Fruit fly (Drosophila melanogaster) whole organism, embryonic: ENCODE results near the gene Or82a.
A peak's percentile ranks its signal among the peaks of the same experiment; 100 is the strongest.

Experiments used
- Abd-B ChIP-seq: fragments of 200-800 bp; sonication (Bioruptor generic); optimal IDR thresholded peaks from 2 replicates; lab custom pipeline; 2018; ENCODE audit warnings: missing biosample characterization, mild to moderate bottlenecking, missing genetic modification characterization, moderate library complexity
- Adf1 ChIP-seq: fragments of 200-800 bp; sonication (Bioruptor generic); IDR thresholded peaks from 2 replicates; pipeline ENCODE4 v1.3.6; 2022; ENCODE audit warnings: missing biosample characterization, missing genetic modification characterization
- Aef1 ChIP-seq: fragments of 200-800 bp; sonication (Bioruptor generic); IDR thresholded peaks from 3 replicates; pipeline ENCODE4 v1.3.6; 2022; ENCODE audit warnings: missing biosample characterization, missing genetic modification characterization
- Atf3 ChIP-seq: fragments of 200-800 bp; sonication (Bioruptor generic); optimal IDR thresholded peaks from 3 replicates; lab custom pipeline; 2016; ENCODE audit warnings: missing biosample characterization, missing genetic modification characterization
- CG10209 ChIP-seq: fragments of 200-800 bp; sonication (Bioruptor generic); optimal IDR thresholded peaks from 3 replicates; lab custom pipeline; 2017; ENCODE audit warnings: missing biosample characterization, mild to moderate bottlenecking, missing genetic modification characterization, missing genetic modification reagents
- CG14710 ChIP-seq: fragments of 200-800 bp; sonication (Bioruptor generic); optimal IDR thresholded peaks from 3 replicates; lab custom pipeline; 2019; ENCODE audit warnings: missing biosample characterization, mild to moderate bottlenecking, missing genetic modification characterization, moderate library complexity
- CG14965 ChIP-seq: fragments of 200-800 bp; sonication (Bioruptor generic); optimal IDR thresholded peaks from 2 replicates; lab custom pipeline; 2016; ENCODE audit warnings: missing biosample characterization, missing genetic modification characterization, borderline replicate concordance
- CG1529 ChIP-seq: fragments of 200-800 bp; sonication (Bioruptor generic); optimal IDR thresholded peaks from 3 replicates; lab custom pipeline; 2018; ENCODE audit warnings: missing biosample characterization, missing genetic modification characterization
- CG15601 ChIP-seq: fragments of 200-800 bp; sonication (Bioruptor generic); optimal IDR thresholded peaks from 3 replicates; lab custom pipeline; 2019; ENCODE audit warnings: missing biosample characterization, mild to moderate bottlenecking, missing genetic modification characterization, moderate library complexity
- CG17385 ChIP-seq: fragments of 200-800 bp; sonication (Bioruptor generic); optimal IDR thresholded peaks from 3 replicates; lab custom pipeline; 2018; ENCODE audit warnings: missing biosample characterization, mild to moderate bottlenecking, missing genetic modification characterization
- CG17802 ChIP-seq: fragments of 200-800 bp; sonication (Bioruptor generic); optimal IDR thresholded peaks from 2 replicates; lab custom pipeline; 2018; ENCODE audit warnings: missing biosample characterization, mild to moderate bottlenecking, missing genetic modification characterization, moderate library complexity
- CG18476 ChIP-seq: fragments of 200-800 bp; sonication (Bioruptor generic); optimal IDR thresholded peaks from 2 replicates; lab custom pipeline; 2016; ENCODE audit warnings: missing biosample characterization, mild to moderate bottlenecking, missing genetic modification characterization
- CG2129 ChIP-seq: fragments of 200-800 bp; sonication (Bioruptor generic); IDR thresholded peaks from 2 replicates; pipeline ENCODE4 v1.3.6; 2022; ENCODE audit warnings: missing biosample characterization, missing genetic modification characterization; ENCODE audit not compliant: partially characterized antibody
- CG3995 ChIP-seq: fragments of 200-800 bp; sonication (Bioruptor generic); optimal IDR thresholded peaks from 3 replicates; lab custom pipeline; 2016; ENCODE audit warnings: missing biosample characterization, missing genetic modification characterization
- CG43689 ChIP-seq: fragments of 200-800 bp; sonication (Bioruptor generic); IDR thresholded peaks from 2 replicates; pipeline ENCODE4 v1.3.6; 2022; ENCODE audit warnings: missing biosample characterization, missing genetic modification characterization
- CG6175 ChIP-seq: fragments of 200-800 bp; sonication (Bioruptor generic); IDR thresholded peaks from 3 replicates; pipeline ENCODE4 v1.3.6; 2022; ENCODE audit warnings: missing biosample characterization, missing genetic modification characterization
- CG6683 ChIP-seq: fragments of 200-800 bp; sonication (Bioruptor generic); optimal IDR thresholded peaks from 2 replicates; lab custom pipeline; 2017; ENCODE audit warnings: missing biosample characterization, mild to moderate bottlenecking, missing genetic modification characterization, missing genetic modification reagents
- CG7987 ChIP-seq: fragments of 200-800 bp; sonication (Bioruptor generic); optimal IDR thresholded peaks from 2 replicates; lab custom pipeline; 2018; ENCODE audit warnings: missing biosample characterization, mild to moderate bottlenecking, missing genetic modification characterization, moderate library complexity
- CG8281 ChIP-seq: fragments of 200-800 bp; sonication (Bioruptor generic); optimal IDR thresholded peaks from 2 replicates; lab custom pipeline; 2018; ENCODE audit warnings: missing biosample characterization, mild to moderate bottlenecking, missing genetic modification characterization, moderate library complexity
- CG8478 ChIP-seq: fragments of >200 bp; optimal IDR thresholded peaks from 2 replicates; lab custom pipeline; 2018
- CG8944 ChIP-seq: fragments of 200-800 bp; sonication (Bioruptor generic); optimal IDR thresholded peaks from 3 replicates; lab custom pipeline; 2016; ENCODE audit warnings: missing biosample characterization, missing genetic modification characterization
- CG9609 ChIP-seq: fragments of 200-800 bp; sonication (Bioruptor generic); optimal IDR thresholded peaks from 3 replicates; lab custom pipeline; 2016; ENCODE audit warnings: missing biosample characterization, missing genetic modification characterization
- CG9797 ChIP-seq: fragments of 200-800 bp; sonication (Bioruptor generic); optimal IDR thresholded peaks from 3 replicates; lab custom pipeline; 2018; ENCODE audit warnings: missing biosample characterization, mild to moderate bottlenecking, missing genetic modification characterization
- CG9876 ChIP-seq: fragments of 200-800 bp; sonication (Bioruptor generic); optimal IDR thresholded peaks from 2 replicates; lab custom pipeline; 2016; ENCODE audit warnings: missing biosample characterization, missing genetic modification characterization
- CrebB ChIP-seq: fragments of 200-800 bp; sonication (Bioruptor generic); optimal IDR thresholded peaks from 3 replicates; lab custom pipeline; 2018; ENCODE audit warnings: missing biosample characterization, mild to moderate bottlenecking, missing genetic modification characterization
- D ChIP-seq, 2 experiments: fragments of 200-800 bp in 1 of 2; fragments of >200 bp in 1 of 2; sonication (Bioruptor generic) in 1 of 2; optimal IDR thresholded peaks; 2 replicates in 1 of 2; 3 replicates in 1 of 2; lab custom pipeline; 2017; ENCODE audit warnings: mild to moderate bottlenecking in 1 of 2, missing biosample characterization in 1 of 2, missing genetic modification characterization in 1 of 2, missing genetic modification reagents in 1 of 2
- ERR ChIP-seq: fragments of 200-800 bp; sonication (Bioruptor generic); optimal IDR thresholded peaks from 2 replicates; lab custom pipeline; 2016; ENCODE audit warnings: missing biosample characterization, missing genetic modification characterization
- HmgD ChIP-seq: fragments of 200-800 bp; sonication (Bioruptor generic); optimal IDR thresholded peaks from 3 replicates; lab custom pipeline; 2016; ENCODE audit warnings: missing biosample characterization, missing genetic modification characterization
- Kr ChIP-seq: fragments of 200-800 bp; sonication (Bioruptor generic); optimal IDR thresholded peaks from 2 replicates; lab custom pipeline; 2017; ENCODE audit warnings: missing biosample characterization, mild to moderate bottlenecking, missing genetic modification characterization
- Lpt ChIP-seq: fragments of >200 bp; optimal IDR thresholded peaks from 2 replicates; lab custom pipeline; 2018; ENCODE audit warnings: missing biosample characterization, missing genetic modification characterization
- NC2α ChIP-seq: fragments of 200-800 bp; sonication (Bioruptor generic); optimal IDR thresholded peaks from 2 replicates; lab custom pipeline; 2016; ENCODE audit warnings: missing biosample characterization, missing genetic modification characterization
- NFAT ChIP-seq: fragments of 200-800 bp; sonication (Bioruptor generic); IDR thresholded peaks from 2 replicates; pipeline ENCODE4 v1.3.6; 2022; ENCODE audit warnings: missing biosample characterization, missing genetic modification characterization
- Sin3A ChIP-seq: fragments of >200 bp; optimal IDR thresholded peaks from 2 replicates; lab custom pipeline; 2018
- disco-r ChIP-seq: fragments of 200-800 bp; sonication (Bioruptor generic); optimal IDR thresholded peaks from 2 replicates; lab custom pipeline; 2016; ENCODE audit warnings: missing biosample characterization, missing genetic modification characterization
- ftz-f1 ChIP-seq: fragments of 200-800 bp; sonication (Bioruptor generic); optimal IDR thresholded peaks from 2 replicates; lab custom pipeline; 2016; ENCODE audit warnings: missing biosample characterization, missing genetic modification characterization
- gfzf ChIP-seq: fragments of 200-800 bp; sonication (Bioruptor generic); optimal IDR thresholded peaks from 2 replicates; lab custom pipeline; 2016; ENCODE audit warnings: missing biosample characterization, mild to moderate bottlenecking, missing genetic modification characterization, moderate library complexity
- grn ChIP-seq: fragments of 200-800 bp; sonication (Bioruptor generic); optimal IDR thresholded peaks from 3 replicates; lab custom pipeline; 2017; ENCODE audit warnings: missing biosample characterization, missing genetic modification characterization
- hb ChIP-seq: fragments of 200-800 bp; sonication (Bioruptor generic); IDR thresholded peaks from 3 replicates; pipeline ENCODE4 v1.3.6; 2022; ENCODE audit warnings: missing biosample characterization, missing genetic modification characterization; ENCODE audit not compliant: partially characterized antibody
- hbn ChIP-seq: fragments of 200-800 bp; sonication (Bioruptor generic); IDR thresholded peaks from 2 replicates; pipeline ENCODE4 v1.3.6; 2022; ENCODE audit warnings: missing biosample characterization, missing genetic modification characterization; ENCODE audit not compliant: partially characterized antibody
- klu ChIP-seq: fragments of 200-800 bp; sonication (Bioruptor generic); IDR thresholded peaks from 2 replicates; pipeline ENCODE4 v1.3.6; 2022; ENCODE audit warnings: missing biosample characterization, missing genetic modification characterization
- knrl ChIP-seq: fragments of 200-800 bp; sonication (Bioruptor generic); IDR thresholded peaks from 3 replicates; pipeline ENCODE4 v1.3.6; 2022; ENCODE audit warnings: missing biosample characterization, missing genetic modification characterization; ENCODE audit not compliant: partially characterized antibody
- pum ChIP-seq: fragments of 200-800 bp; sonication (Bioruptor generic); optimal IDR thresholded peaks from 2 replicates; lab custom pipeline; 2016; ENCODE audit warnings: missing biosample characterization, missing genetic modification characterization
- rib ChIP-seq: fragments of 200-800 bp; sonication (Bioruptor generic); IDR thresholded peaks from 2 replicates; pipeline ENCODE4 v1.3.6; 2022; ENCODE audit warnings: missing biosample characterization, missing genetic modification characterization
- row ChIP-seq: fragments of 200-800 bp; sonication (Bioruptor generic); IDR thresholded peaks from 3 replicates; pipeline ENCODE4 v1.3.6; 2022; ENCODE audit warnings: missing biosample characterization, missing genetic modification characterization
- scrt ChIP-seq: fragments of 200-800 bp; sonication (Bioruptor generic); optimal IDR thresholded peaks from 2 replicates; lab custom pipeline; 2018; ENCODE audit warnings: missing biosample characterization, mild to moderate bottlenecking, missing genetic modification characterization, moderate library complexity
- sens-2 ChIP-seq: fragments of 200-800 bp; sonication (Bioruptor generic); IDR thresholded peaks from 2 replicates; pipeline ENCODE4 v1.3.6; 2022; ENCODE audit warnings: missing biosample characterization, missing genetic modification characterization
- shn ChIP-seq: fragments of 200-800 bp; sonication (Bioruptor generic); optimal IDR thresholded peaks from 3 replicates; lab custom pipeline; 2016; ENCODE audit warnings: missing biosample characterization, missing genetic modification characterization
- sna ChIP-seq: fragments of 200-800 bp; sonication (Bioruptor generic); IDR thresholded peaks from 2 replicates; pipeline ENCODE4 v1.3.6; 2022; ENCODE audit warnings: missing biosample characterization, missing genetic modification characterization; ENCODE audit not compliant: partially characterized antibody
- unpg ChIP-seq: fragments of 200-800 bp; sonication (Bioruptor generic); optimal IDR thresholded peaks from 3 replicates; lab custom pipeline; 2018; ENCODE audit warnings: missing biosample characterization, mild to moderate bottlenecking, missing genetic modification characterization, moderate library complexity
- usp ChIP-seq: fragments of >200 bp; optimal IDR thresholded peaks from 2 replicates; lab custom pipeline; 2017; ENCODE audit warnings: missing biosample characterization, missing genetic modification characterization
- zf30C ChIP-seq: fragments of 200-800 bp; sonication (Bioruptor generic); optimal IDR thresholded peaks from 3 replicates; lab custom pipeline; 2018; ENCODE audit warnings: missing biosample characterization, mild to moderate bottlenecking, missing genetic modification characterization

Or82a gene

DNA sequence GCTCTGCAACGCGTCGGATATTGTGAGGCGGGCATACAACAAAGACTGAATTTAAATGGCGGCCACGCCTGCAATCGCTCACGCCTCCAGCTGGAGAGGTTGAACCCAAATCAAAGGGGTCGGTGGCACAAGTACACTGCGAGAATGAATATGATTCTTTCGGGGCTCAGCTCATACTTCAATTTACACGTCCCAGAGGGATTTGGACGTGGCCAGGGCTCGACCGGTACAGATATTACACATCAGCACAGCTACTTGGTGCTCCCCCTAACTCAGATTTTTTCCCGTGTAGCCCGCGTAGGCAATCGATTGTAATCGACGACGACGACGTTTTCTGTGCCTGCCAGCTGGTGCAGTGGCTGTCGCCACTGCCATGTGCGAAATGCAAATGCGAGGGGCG is 42.7 kb upstream of the Or82a start (continued):
- TF ChIP-seq CG43689 (peak; percentile 70), CG1529 (GFP tag; lab: Kevin White, UChicago) (peak; percentile 62), Lpt (GFP tag; lab: Kevin White, UChicago) (no peak), NFAT (GFP tag; lab: Robert Waterston, UW) (peak; percentile 68), row (GFP tag; lab: Robert Waterston, UW) (peak; percentile 84), hbn (GFP tag; lab: Robert Waterston, UW) (no peak), CG6683 (GFP tag; lab: Kevin White, UChicago) (no peak), usp (GFP tag; lab: Kevin White, UChicago) (no peak), shn (peak; percentile 66), CG14965 (GFP tag; lab: Kevin White, UChicago) (no peak), CG14710 (tag; lab: Kevin White, UChicago) (peak; percentile 23), gfzf (GFP tag; lab: Kevin White, UChicago) (no peak), Abd-B (GFP tag; lab: Kevin White, UChicago) (peak; percentile 78), NC2α (GFP tag; lab: Kevin White, UChicago) (peak; percentile 34), Sin3A (lab: Kevin White, UChicago) (no peak), HmgD (GFP tag; lab: Kevin White, UChicago) (peak; percentile 48), CrebB (tag; lab: Kevin White, UChicago) (peak; percentile 51), knrl (GFP tag; lab: Robert Waterston, UW) (no peak), Aef1 (peak; percentile 90), Kr (no peak), sna (no peak), scrt (GFP tag; lab: Kevin White, UChicago) (peak; percentile 22), CG18476 (GFP tag; lab: Kevin White, UChicago) (peak; percentile 33), CG3995 (GFP tag; lab: Kevin White, UChicago) (no peak), CG9609 (GFP tag; lab: Kevin White, UChicago) (peak; percentile 70), CG8281 (peak; percentile 36), Atf3 (peak; percentile 63), D (optimal IDR thresholded peaks at IDR 0.05; lab: Kevin White, UChicago) (no peak), D (GFP tag; optimal IDR thresholded peaks at IDR 0.05; lab: Kevin White, UChicago) (peak; percentile 70), klu (GFP tag; lab: Robert Waterston, UW) (peak; percentile 75), hb (GFP tag; lab: Robert Waterston, UW) (no peak), disco-r (GFP tag; lab: Kevin White, UChicago) (peak; percentile 11), ERR (GFP tag; lab: Kevin White, UChicago) (peak; percentile 13), CG15601 (tag; lab: Kevin White, UChicago) (peak; percentile 29), rib (GFP tag; lab: Robert Waterston, UW) (peak; percentile 46; the same call in 1 of the 2 replicates), ftz-f1 (GFP tag; lab: Kevin White, UChicago) (no peak), CG8944 (GFP tag; lab: Kevin White, UChicago) (peak; percentile 68), sens-2 (GFP tag; lab: Robert Waterston, UW) (peak; percentile 69), CG2129 (no peak), CG17802 (tag; lab: Kevin White, UChicago) (peak; percentile 45), unpg (peak; percentile 75), CG9797 (GFP tag; lab: Kevin White, UChicago) (no peak), CG10209 (GFP tag; lab: Kevin White, UChicago) (peak; percentile 72), CG17385 (peak; percentile 66), pum (GFP tag; lab: Kevin White, UChicago) (peak; percentile 76), CG9876 (GFP tag; lab: Kevin White, UChicago) (peak; percentile 54), CG6175 (peak; percentile 83), grn (GFP tag; lab: Kevin White, UChicago) (peak; percentile 57), CG8478 (no peak), zf30C (GFP tag; lab: Kevin White, UChicago) (no peak), Adf1 (GFP tag; lab: Robert Waterston, UW) (peak; percentile 36; the same call in 1 of the 2 replicates), CG7987 (GFP tag; lab: Kevin White, UChicago) (peak; percentile 46)
